Fruit fly (Drosophila melanogaster) whole organism, prepupa: ENCODE measurements around the gene Hsp67Ba.

Source experiments
- Blimp-1 ChIP-seq: fragments of 200-800 bp; sonication (Bioruptor generic); optimal IDR thresholded peaks from 3 replicates; lab custom pipeline; 2017; ENCODE audit warnings: missing biosample characterization, missing genetic modification characterization, mild to moderate bottlenecking, moderate library complexity, missing genetic modification reagents
- CG10631 ChIP-seq: fragments of 200-800 bp; sonication (Bioruptor generic); optimal IDR thresholded peaks from 2 replicates; lab custom pipeline; 2016; ENCODE audit warnings: missing biosample characterization, missing genetic modification characterization
- CG10669 ChIP-seq: fragments of 200-800 bp; sonication (Bioruptor generic); optimal IDR thresholded peaks from 3 replicates; lab custom pipeline; 2018; ENCODE audit warnings: missing biosample characterization, mild to moderate bottlenecking, missing genetic modification characterization, moderate library complexity
- CG11294 ChIP-seq: fragments of 200-800 bp; sonication (Bioruptor generic); IDR thresholded peaks from 2 replicates; pipeline ENCODE4 v1.3.6; 2022; ENCODE audit warnings: missing biosample characterization, missing genetic modification characterization
- CG11762 ChIP-seq: fragments of 200-800 bp; sonication (Bioruptor generic); optimal IDR thresholded peaks from 3 replicates; lab custom pipeline; 2016; ENCODE audit warnings: missing biosample characterization, missing genetic modification characterization; ENCODE audit not compliant: insufficient read depth
- CG11902 ChIP-seq: fragments of 200-800 bp; sonication (Bioruptor generic); optimal IDR thresholded peaks from 3 replicates; lab custom pipeline; 2016; ENCODE audit warnings: missing biosample characterization, missing genetic modification characterization
- CG15336 ChIP-seq: fragments of 200-800 bp; sonication (Bioruptor generic); IDR thresholded peaks from 2 replicates; pipeline ENCODE4 v1.3.6; 2022; ENCODE audit warnings: missing biosample characterization, missing genetic modification characterization
- CG1621 ChIP-seq: fragments of 200-800 bp; sonication (Bioruptor generic); optimal IDR thresholded peaks from 3 replicates; lab custom pipeline; 2018; ENCODE audit warnings: missing biosample characterization, mild to moderate bottlenecking, missing genetic modification characterization
- CG31627 ChIP-seq: fragments of 200-800 bp; sonication (Bioruptor generic); optimal IDR thresholded peaks from 3 replicates; lab custom pipeline; 2016; ENCODE audit warnings: missing biosample characterization, missing genetic modification characterization
- CG4318 ChIP-seq: fragments of 200-800 bp; sonication (Bioruptor generic); optimal IDR thresholded peaks from 3 replicates; lab custom pipeline; 2017; ENCODE audit warnings: missing biosample characterization, mild to moderate bottlenecking, missing genetic modification characterization
- CG6163 ChIP-seq: fragments of 200-800 bp; sonication (Bioruptor generic); IDR thresholded peaks from 3 replicates; pipeline ENCODE4 v1.3.6; 2022; ENCODE audit warnings: missing biosample characterization, missing genetic modification characterization
- CG6276 ChIP-seq: fragments of 200-800 bp; sonication (Bioruptor generic); optimal IDR thresholded peaks from 2 replicates; lab custom pipeline; 2017; ENCODE audit warnings: missing biosample characterization, mild to moderate bottlenecking, missing genetic modification characterization
- CG6808 ChIP-seq: fragments of 200-800 bp; sonication (Bioruptor generic); optimal IDR thresholded peaks from 3 replicates; lab custom pipeline; 2017; ENCODE audit warnings: missing biosample characterization, missing genetic modification characterization, mild to moderate bottlenecking, moderate library complexity, missing genetic modification reagents
- CG6854 ChIP-seq: fragments of 200-800 bp; sonication (Bioruptor generic); optimal IDR thresholded peaks from 2 replicates; lab custom pipeline; 2017; ENCODE audit warnings: missing biosample characterization, mild to moderate bottlenecking, missing genetic modification characterization
- CG7368 ChIP-seq: fragments of 200-800 bp; sonication (Bioruptor generic); optimal IDR thresholded peaks from 3 replicates; lab custom pipeline; 2016; ENCODE audit warnings: missing biosample characterization, missing genetic modification characterization
- CG8119 ChIP-seq: fragments of 200-800 bp; sonication (Bioruptor generic); IDR thresholded peaks from 3 replicates; pipeline ENCODE4 v1.3.6; 2022; ENCODE audit warnings: missing biosample characterization, missing genetic modification characterization
- CG8319 ChIP-seq: fragments of 200-800 bp; sonication (Bioruptor generic); optimal IDR thresholded peaks from 3 replicates; lab custom pipeline; 2016; ENCODE audit warnings: missing biosample characterization, missing genetic modification characterization
- CG9139 ChIP-seq: fragments of 200-800 bp; sonication (Bioruptor generic); optimal IDR thresholded peaks from 3 replicates; lab custom pipeline; 2017; ENCODE audit warnings: missing biosample characterization, mild to moderate bottlenecking, missing genetic modification characterization
- Eip75B ChIP-seq: fragments of 200-800 bp; sonication (Bioruptor generic); optimal IDR thresholded peaks from 3 replicates; lab custom pipeline; 2016; ENCODE audit warnings: missing biosample characterization, missing genetic modification characterization
- Eip78C ChIP-seq: fragments of 200-800 bp; sonication (Bioruptor generic); peaks from one replicate; lab custom pipeline; 2016; ENCODE audit warnings: missing biosample characterization, missing genetic modification characterization
- Eip93F ChIP-seq: fragments of 200-800 bp; sonication (Bioruptor generic); optimal IDR thresholded peaks from 2 replicates; lab custom pipeline; 2016; ENCODE audit warnings: missing biosample characterization, mild to moderate bottlenecking, missing genetic modification characterization
- Ets21C ChIP-seq: fragments of 200-800 bp; sonication (Bioruptor generic); optimal IDR thresholded peaks from 3 replicates; lab custom pipeline; 2016; ENCODE audit warnings: missing biosample characterization, missing genetic modification characterization
- Ets96B ChIP-seq: fragments of 200-800 bp; optimal IDR thresholded peaks from 2 replicates; lab custom pipeline; 2019; ENCODE audit warnings: missing biosample characterization, mild to moderate bottlenecking, missing genetic modification characterization, moderate library complexity
- Gug ChIP-seq: fragments of 200-800 bp; sonication (Bioruptor generic); IDR thresholded peaks from 2 replicates; pipeline ENCODE4 v1.3.6; 2022; ENCODE audit warnings: missing biosample characterization, missing genetic modification characterization
- Hr38 ChIP-seq: sonication (Bioruptor generic); optimal IDR thresholded peaks from 2 replicates; lab custom pipeline; 2016; ENCODE audit warnings: missing biosample characterization, missing genetic modification characterization
- Hr39 ChIP-seq: fragments of 200-800 bp; sonication (Bioruptor generic); optimal IDR thresholded peaks from 2 replicates; lab custom pipeline; 2016; ENCODE audit warnings: missing biosample characterization, missing genetic modification characterization
- Hr4 ChIP-seq: fragments of 200-800 bp; sonication (Bioruptor generic); optimal IDR thresholded peaks from 3 replicates; lab custom pipeline; 2016; ENCODE audit warnings: missing biosample characterization, missing genetic modification characterization
- Lpt ChIP-seq: fragments of 200-800 bp; sonication (Bioruptor generic); optimal IDR thresholded peaks from 3 replicates; lab custom pipeline; 2016; ENCODE audit warnings: missing biosample characterization, missing genetic modification characterization
- Sox14 ChIP-seq: fragments of 200-800 bp; sonication (Bioruptor generic); optimal IDR thresholded peaks from 3 replicates; lab custom pipeline; 2016; ENCODE audit warnings: missing biosample characterization, missing genetic modification characterization
- cyc ChIP-seq: fragments of 200-800 bp; sonication (Bioruptor generic); optimal IDR thresholded peaks from 3 replicates; lab custom pipeline; 2016; ENCODE audit warnings: missing biosample characterization, missing genetic modification characterization
- dac ChIP-seq: fragments of 200-800 bp; sonication (Bioruptor generic); optimal IDR thresholded peaks from 2 replicates; lab custom pipeline; 2017; ENCODE audit warnings: missing biosample characterization, mild to moderate bottlenecking, missing genetic modification characterization
- dsx ChIP-seq: fragments of 200-800 bp; optimal IDR thresholded peaks from 3 replicates; lab custom pipeline; 2019; ENCODE audit warnings: missing biosample characterization, mild to moderate bottlenecking, missing genetic modification characterization, moderate library complexity; ENCODE audit not compliant: poor library complexity, severe bottlenecking
- eg ChIP-seq: fragments of 200-800 bp; sonication (Bioruptor generic); IDR thresholded peaks from 3 replicates; pipeline ENCODE4 v1.3.6; 2022; ENCODE audit warnings: missing biosample characterization, missing genetic modification characterization
- esn ChIP-seq: fragments of 200-800 bp; sonication (Bioruptor generic); optimal IDR thresholded peaks from 2 replicates; lab custom pipeline; 2016; ENCODE audit warnings: missing biosample characterization, mild to moderate bottlenecking, missing genetic modification characterization, moderate library complexity
- fd59A ChIP-seq: fragments of 200-800 bp; sonication (Bioruptor generic); optimal IDR thresholded peaks from 2 replicates; lab custom pipeline; 2017; ENCODE audit warnings: missing biosample characterization, mild to moderate bottlenecking, missing genetic modification characterization, missing genetic modification reagents
- lz ChIP-seq: fragments of 200-800 bp; sonication (Bioruptor generic); optimal IDR thresholded peaks from 3 replicates; lab custom pipeline; 2016; ENCODE audit warnings: missing biosample characterization, missing genetic modification characterization
- net ChIP-seq: fragments of 200-800 bp; sonication (Bioruptor generic); optimal IDR thresholded peaks from 3 replicates; lab custom pipeline; 2016; ENCODE audit warnings: missing biosample characterization, missing genetic modification characterization
- pdm3 ChIP-seq: fragments of 200-800 bp; sonication (Bioruptor generic); optimal IDR thresholded peaks from 3 replicates; lab custom pipeline; 2016; ENCODE audit warnings: missing biosample characterization, missing genetic modification characterization
- salr ChIP-seq, 2 experiments: fragments of 200-800 bp; sonication (Bioruptor generic); optimal IDR thresholded peaks; 3 replicates each; lab custom pipeline; 2016 to 2018; ENCODE audit warnings: missing biosample characterization in 2 of 2, missing genetic modification characterization in 2 of 2, mild to moderate bottlenecking in 1 of 2
- ss ChIP-seq, 2 experiments: fragments of 200-800 bp; sonication (Bioruptor generic); optimal IDR thresholded peaks; 2 replicates in 1 of 2; 3 replicates in 1 of 2; lab custom pipeline; 2017 to 2018; ENCODE audit warnings: mild to moderate bottlenecking in 2 of 2, missing biosample characterization in 2 of 2, missing genetic modification characterization in 2 of 2, moderate library complexity in 1 of 2
- svp ChIP-seq: fragments of 200-800 bp; sonication (Bioruptor generic); peaks from one replicate; lab custom pipeline; 2016; ENCODE audit warnings: missing biosample characterization, missing genetic modification characterization
- topi ChIP-seq: fragments of 200-800 bp; sonication (Bioruptor generic); optimal IDR thresholded peaks from 3 replicates; lab custom pipeline; 2016; ENCODE audit warnings: missing biosample characterization, missing genetic modification characterization
- vri ChIP-seq: fragments of 200-800 bp; sonication (Bioruptor generic); optimal IDR thresholded peaks from 3 replicates; lab custom pipeline; 2016; ENCODE audit warnings: missing biosample characterization, mild to moderate bottlenecking, missing genetic modification characterization

The Hsp67Ba gene

DNA sequence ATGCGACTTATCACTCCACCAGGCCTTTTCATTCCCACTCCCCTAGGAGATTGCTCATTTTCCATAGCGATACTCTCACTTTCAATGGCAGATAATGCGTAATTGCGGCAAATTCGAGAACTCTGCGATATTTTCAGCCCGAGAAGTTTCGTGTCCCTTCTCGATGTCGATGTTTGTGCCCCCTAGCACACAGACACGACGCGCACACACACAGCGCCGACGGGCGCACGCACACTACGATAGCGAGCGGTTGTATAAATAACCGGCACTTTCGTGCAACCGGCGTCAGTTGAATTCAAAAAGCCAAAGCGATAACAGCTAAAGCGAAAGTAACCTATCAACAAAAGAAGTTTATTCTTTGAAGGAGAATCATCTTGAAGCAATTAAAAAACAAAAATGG is 2.3 kb upstream of the Hsp67Ba start, which contains the start of gene Hsp23 (continued):
- TF ChIP-seq Eip75B = peak; percentile 65
- peak; percentile 1 for TF ChIP-seq cyc (GFP tag; lab: Kevin White, UChicago)
- no peak for TF ChIP-seq CG4318 (GFP tag; lab: Kevin White, UChicago)
- TF ChIP-seq CG31627 (GFP tag; lab: Kevin White, UChicago) = no peak
- no peak for TF ChIP-seq CG10631 (GFP tag; lab: Kevin White, UChicago)
- peak; percentile 66 for TF ChIP-seq CG9139 (GFP tag; lab: Kevin White, UChicago)
- TF ChIP-seq vri (GFP tag; lab: Kevin White, UChicago) = peak; percentile 57
- peak; percentile 77 for TF ChIP-seq Eip93F
- TF ChIP-seq svp (GFP tag; lab: Kevin White, UChicago) = peak; percentile 91
- TF ChIP-seq CG11762 (GFP tag; lab: Kevin White, UChicago) = no peak

DNA sequence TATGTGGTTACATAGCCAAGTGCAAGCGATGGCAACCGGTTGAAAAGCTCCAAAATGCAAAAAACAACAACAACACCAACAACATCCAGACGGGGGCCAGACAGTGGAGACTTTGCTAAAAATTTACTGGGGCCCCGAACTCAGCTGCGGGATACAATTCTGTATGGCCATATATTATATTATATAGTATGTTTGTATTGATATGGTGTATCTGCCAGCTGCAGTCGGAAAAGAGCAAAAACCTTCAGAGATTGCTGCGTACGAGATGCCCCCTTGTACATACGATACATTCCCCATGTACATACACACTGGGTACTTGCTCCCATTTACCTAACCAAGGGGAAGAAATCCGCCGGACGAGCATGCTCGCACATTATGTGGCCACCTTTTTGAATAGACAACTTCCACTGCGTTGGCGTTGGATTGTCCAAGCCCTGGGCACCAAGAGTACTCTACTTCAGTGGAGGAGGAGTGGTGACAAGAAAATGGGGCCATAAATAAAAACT is 1.1 kb upstream of the Hsp67Ba start:
- TF ChIP-seq svp (GFP tag; lab: Kevin White, UChicago) (peak; percentile 73), ss (GFP tag; optimal IDR thresholded peaks at IDR 0.05; lab: Kevin White, UChicago) (peak; percentile 6 to 12), CG6808 (GFP tag; lab: Kevin White, UChicago) (peak; percentile 20), cyc (GFP tag; lab: Kevin White, UChicago) (no peak), CG6276 (GFP tag; lab: Kevin White, UChicago) (no peak), net (GFP tag; lab: Kevin White, UChicago) (no peak), CG15336 (GFP tag; lab: Robert Waterston, UW) (peak; percentile 7; the same call in 1 of the 2 replicates), Eip78C (peak; percentile 49)

DNA sequence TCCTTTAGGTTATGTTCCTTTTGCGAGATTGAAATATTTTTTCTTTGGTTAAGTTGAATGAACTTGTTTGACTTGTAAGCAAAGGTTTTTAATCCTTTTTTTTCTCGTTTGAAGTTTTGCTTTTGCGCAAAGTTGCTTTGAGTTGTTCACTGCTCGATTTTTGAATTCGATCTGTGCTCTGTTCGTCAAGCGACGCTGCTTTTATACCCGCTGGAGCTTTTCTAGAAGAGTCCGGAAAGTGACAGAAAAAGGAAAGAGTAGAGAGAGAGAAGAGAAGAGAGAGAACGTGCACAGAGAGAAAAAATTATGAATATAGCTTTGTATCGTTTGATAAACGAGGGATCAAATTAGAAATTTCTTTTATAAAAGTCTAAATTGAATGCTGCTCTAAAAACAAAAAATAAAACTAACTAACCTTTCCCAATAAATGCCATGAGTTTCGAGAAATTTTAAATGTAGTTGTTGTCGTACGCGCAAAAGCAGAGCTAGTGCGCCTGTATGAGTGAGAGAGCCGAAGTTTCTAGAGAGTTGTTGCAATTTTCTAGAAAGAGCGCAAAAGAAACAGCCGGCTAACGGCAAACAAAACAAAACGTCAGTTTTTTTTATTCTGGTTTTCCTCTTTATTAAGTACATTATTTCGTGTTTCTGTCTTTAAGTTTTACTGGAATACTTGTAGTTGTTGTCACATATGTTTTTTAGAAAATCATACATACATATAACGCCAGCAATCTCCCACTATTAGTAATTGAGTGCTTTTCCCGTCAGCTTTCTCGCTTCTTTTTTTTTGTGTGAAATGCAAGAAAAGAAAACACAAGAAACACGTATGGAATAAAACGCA is 1.9 kb downstream of the Hsp67Ba start, which contains the start of gene Hsp26:
Hsp26 (minus strand) TSS at position 230 of the 838 bp plus-strand sequence.
- peak; percentile 60 to 83 for TF ChIP-seq ss (GFP tag; optimal IDR thresholded peaks at IDR 0.05; lab: Kevin White, UChicago)
- peak; percentile 87 for TF ChIP-seq Ets21C (GFP tag; lab: Kevin White, UChicago)
- peak; percentile 85 for TF ChIP-seq Gug (GFP tag; lab: Robert Waterston, UW)
- TF ChIP-seq Blimp-1 = peak; percentile 51
- peak; percentile 83 for TF ChIP-seq CG11762 (GFP tag; lab: Kevin White, UChicago)
- TF ChIP-seq CG11294 = peak; percentile 87
- TF ChIP-seq svp (GFP tag; lab: Kevin White, UChicago) = peak; percentile 97
- peak; percentile 97 for TF ChIP-seq Eip75B
- peak; percentile 55 for TF ChIP-seq dac (GFP tag; lab: Kevin White, UChicago)
- TF ChIP-seq CG15336 (GFP tag; lab: Robert Waterston, UW) = peak; percentile 98
- TF ChIP-seq Hr4 (GFP tag; lab: Kevin White, UChicago) = peak; percentile 96
- peak; percentile 95 for TF ChIP-seq pdm3 (GFP tag; lab: Kevin White, UChicago)
- TF ChIP-seq dsx (GFP tag; lab: Kevin White, UChicago) = peak; percentile 82
- TF ChIP-seq topi (GFP tag; lab: Kevin White, UChicago) = peak; percentile 94
- peak; percentile 80 for TF ChIP-seq CG6854 (GFP tag; lab: Kevin White, UChicago)
- TF ChIP-seq CG8319 = peak; percentile 78
- peak; percentile 71 for TF ChIP-seq fd59A (GFP tag; lab: Kevin White, UChicago)
- TF ChIP-seq Eip93F = peak; percentile 70
- TF ChIP-seq CG10631 (GFP tag; lab: Kevin White, UChicago) = peak; percentile 95
- TF ChIP-seq eg (GFP tag; lab: Robert Waterston, UW) = peak; percentile 95
- peak; percentile 94 for TF ChIP-seq vri (GFP tag; lab: Kevin White, UChicago)
- TF ChIP-seq CG8119 = peak; percentile 94
- TF ChIP-seq salr (GFP tag; optimal IDR thresholded peaks at IDR 0.05; lab: Kevin White, UChicago) = peak; percentile 74 to 90
- TF ChIP-seq lz (GFP tag; lab: Kevin White, UChicago) = peak; percentile 94
- TF ChIP-seq CG6163 = peak; percentile 96
- TF ChIP-seq CG7368 (GFP tag; lab: Kevin White, UChicago) = peak; percentile 84
- TF ChIP-seq esn (GFP tag; lab: Kevin White, UChicago) = peak; percentile 97
- peak; percentile 95 for TF ChIP-seq Sox14
- peak; percentile 68 for TF ChIP-seq CG11902 (GFP tag; lab: Kevin White, UChicago)
- peak; percentile 89 for TF ChIP-seq Hr39 (GFP tag; lab: Kevin White, UChicago)
- no peak for TF ChIP-seq Hr38 (GFP tag; lab: Kevin White, UChicago)
- peak; percentile 57 for TF ChIP-seq CG9139 (GFP tag; lab: Kevin White, UChicago)
- peak; percentile 91 for TF ChIP-seq Lpt
- TF ChIP-seq Eip78C = peak; percentile 98
- TF ChIP-seq CG10669 = peak; percentile 80
- TF ChIP-seq CG1621 = peak; percentile 72
- TF ChIP-seq Ets96B (tag; lab: Kevin White, UChicago) = peak; percentile 91
- peak; percentile 79 for TF ChIP-seq CG4318 (GFP tag; lab: Kevin White, UChicago)
